Fruit fly (Drosophila melanogaster) whole organism, prepupa: ENCODE data around the gene P5CDh1.

Experiments
- Blimp-1 ChIP-seq: fragments of 200-800 bp; sonication (Bioruptor generic); optimal IDR thresholded peaks from 3 replicates; lab custom pipeline; 2017; ENCODE audit warnings: missing biosample characterization, missing genetic modification characterization, mild to moderate bottlenecking, moderate library complexity, missing genetic modification reagents
- CG10631 ChIP-seq: fragments of 200-800 bp; sonication (Bioruptor generic); optimal IDR thresholded peaks from 2 replicates; lab custom pipeline; 2016; ENCODE audit warnings: missing biosample characterization, missing genetic modification characterization
- CG11762 ChIP-seq: fragments of 200-800 bp; sonication (Bioruptor generic); optimal IDR thresholded peaks from 3 replicates; lab custom pipeline; 2016; ENCODE audit warnings: missing biosample characterization, missing genetic modification characterization; ENCODE audit not compliant: insufficient read depth
- CG11902 ChIP-seq: fragments of 200-800 bp; sonication (Bioruptor generic); optimal IDR thresholded peaks from 3 replicates; lab custom pipeline; 2016; ENCODE audit warnings: missing biosample characterization, missing genetic modification characterization
- CG15336 ChIP-seq: fragments of 200-800 bp; sonication (Bioruptor generic); IDR thresholded peaks from 2 replicates; pipeline ENCODE4 v1.3.6; 2022; ENCODE audit warnings: missing biosample characterization, missing genetic modification characterization
- CG1621 ChIP-seq: fragments of 200-800 bp; sonication (Bioruptor generic); optimal IDR thresholded peaks from 3 replicates; lab custom pipeline; 2018; ENCODE audit warnings: missing biosample characterization, mild to moderate bottlenecking, missing genetic modification characterization
- CG3032 ChIP-seq: fragments of 200-800 bp; optimal IDR thresholded peaks from 2 replicates; lab custom pipeline; 2019; ENCODE audit warnings: missing biosample characterization, mild to moderate bottlenecking, missing genetic modification characterization, moderate library complexity
- CG31627 ChIP-seq: fragments of 200-800 bp; sonication (Bioruptor generic); optimal IDR thresholded peaks from 3 replicates; lab custom pipeline; 2016; ENCODE audit warnings: missing biosample characterization, missing genetic modification characterization
- CG32006 ChIP-seq: fragments of 200-800 bp; sonication (Bioruptor generic); optimal IDR thresholded peaks from 3 replicates; lab custom pipeline; 2017; ENCODE audit warnings: missing biosample characterization, mild to moderate bottlenecking, missing genetic modification characterization
- CG3919 ChIP-seq: fragments of 200-800 bp; sonication (Bioruptor generic); optimal IDR thresholded peaks from 3 replicates; lab custom pipeline; 2016; ENCODE audit warnings: missing biosample characterization, missing genetic modification characterization
- CG6163 ChIP-seq: fragments of 200-800 bp; sonication (Bioruptor generic); IDR thresholded peaks from 3 replicates; pipeline ENCODE4 v1.3.6; 2022; ENCODE audit warnings: missing biosample characterization, missing genetic modification characterization
- CG6276 ChIP-seq: fragments of 200-800 bp; sonication (Bioruptor generic); optimal IDR thresholded peaks from 2 replicates; lab custom pipeline; 2017; ENCODE audit warnings: missing biosample characterization, mild to moderate bottlenecking, missing genetic modification characterization
- CG6792 ChIP-seq: fragments of 200-800 bp; sonication (Bioruptor generic); optimal IDR thresholded peaks from 3 replicates; lab custom pipeline; 2016; ENCODE audit warnings: missing biosample characterization, missing genetic modification characterization
- CG6808 ChIP-seq: fragments of 200-800 bp; sonication (Bioruptor generic); optimal IDR thresholded peaks from 3 replicates; lab custom pipeline; 2017; ENCODE audit warnings: missing biosample characterization, missing genetic modification characterization, mild to moderate bottlenecking, moderate library complexity, missing genetic modification reagents
- CG6854 ChIP-seq: fragments of 200-800 bp; sonication (Bioruptor generic); optimal IDR thresholded peaks from 2 replicates; lab custom pipeline; 2017; ENCODE audit warnings: missing biosample characterization, mild to moderate bottlenecking, missing genetic modification characterization
- CG7368 ChIP-seq: fragments of 200-800 bp; sonication (Bioruptor generic); optimal IDR thresholded peaks from 3 replicates; lab custom pipeline; 2016; ENCODE audit warnings: missing biosample characterization, missing genetic modification characterization
- CG8319 ChIP-seq: fragments of 200-800 bp; sonication (Bioruptor generic); optimal IDR thresholded peaks from 3 replicates; lab custom pipeline; 2016; ENCODE audit warnings: missing biosample characterization, missing genetic modification characterization
- CG8632 ChIP-seq: fragments of 200-800 bp; sonication (Bioruptor generic); optimal IDR thresholded peaks from 3 replicates; lab custom pipeline; 2016; ENCODE audit warnings: missing biosample characterization, missing genetic modification characterization
- CG9139 ChIP-seq: fragments of 200-800 bp; sonication (Bioruptor generic); optimal IDR thresholded peaks from 3 replicates; lab custom pipeline; 2017; ENCODE audit warnings: missing biosample characterization, mild to moderate bottlenecking, missing genetic modification characterization
- Eip75B ChIP-seq: fragments of 200-800 bp; sonication (Bioruptor generic); optimal IDR thresholded peaks from 3 replicates; lab custom pipeline; 2016; ENCODE audit warnings: missing biosample characterization, missing genetic modification characterization
- Eip78C ChIP-seq: fragments of 200-800 bp; sonication (Bioruptor generic); peaks from one replicate; lab custom pipeline; 2016; ENCODE audit warnings: missing biosample characterization, missing genetic modification characterization
- Eip93F ChIP-seq: fragments of 200-800 bp; sonication (Bioruptor generic); optimal IDR thresholded peaks from 2 replicates; lab custom pipeline; 2016; ENCODE audit warnings: missing biosample characterization, mild to moderate bottlenecking, missing genetic modification characterization
- Ets96B ChIP-seq: fragments of 200-800 bp; optimal IDR thresholded peaks from 2 replicates; lab custom pipeline; 2019; ENCODE audit warnings: missing biosample characterization, mild to moderate bottlenecking, missing genetic modification characterization, moderate library complexity
- Gug ChIP-seq: fragments of 200-800 bp; sonication (Bioruptor generic); IDR thresholded peaks from 2 replicates; pipeline ENCODE4 v1.3.6; 2022; ENCODE audit warnings: missing biosample characterization, missing genetic modification characterization
- Hr38 ChIP-seq: sonication (Bioruptor generic); optimal IDR thresholded peaks from 2 replicates; lab custom pipeline; 2016; ENCODE audit warnings: missing biosample characterization, missing genetic modification characterization
- Hr39 ChIP-seq: fragments of 200-800 bp; sonication (Bioruptor generic); optimal IDR thresholded peaks from 2 replicates; lab custom pipeline; 2016; ENCODE audit warnings: missing biosample characterization, missing genetic modification characterization
- Met ChIP-seq: fragments of 200-800 bp; sonication (Bioruptor generic); optimal IDR thresholded peaks from 3 replicates; lab custom pipeline; 2016; ENCODE audit warnings: missing biosample characterization, missing genetic modification characterization
- OdsH ChIP-seq: fragments of 200-800 bp; sonication (Bioruptor generic); optimal IDR thresholded peaks from 3 replicates; lab custom pipeline; 2016; ENCODE audit warnings: missing biosample characterization, missing genetic modification characterization
- Sox102F ChIP-seq: fragments of 200-800 bp; sonication (Bioruptor generic); optimal IDR thresholded peaks from 2 replicates; lab custom pipeline; 2016; ENCODE audit warnings: missing biosample characterization, mild to moderate bottlenecking, missing genetic modification characterization
- Sox14 ChIP-seq: fragments of 200-800 bp; sonication (Bioruptor generic); optimal IDR thresholded peaks from 3 replicates; lab custom pipeline; 2016; ENCODE audit warnings: missing biosample characterization, missing genetic modification characterization
- Sox15 ChIP-seq: fragments of 200-800 bp; sonication (Bioruptor generic); optimal IDR thresholded peaks from 3 replicates; lab custom pipeline; 2016; ENCODE audit warnings: missing biosample characterization, missing genetic modification characterization
- achi ChIP-seq: fragments of 200-800 bp; sonication (Bioruptor generic); optimal IDR thresholded peaks from 3 replicates; lab custom pipeline; 2016; ENCODE audit warnings: missing biosample characterization, missing genetic modification characterization
- cyc ChIP-seq: fragments of 200-800 bp; sonication (Bioruptor generic); optimal IDR thresholded peaks from 3 replicates; lab custom pipeline; 2016; ENCODE audit warnings: missing biosample characterization, missing genetic modification characterization
- dac ChIP-seq: fragments of 200-800 bp; sonication (Bioruptor generic); optimal IDR thresholded peaks from 2 replicates; lab custom pipeline; 2017; ENCODE audit warnings: missing biosample characterization, mild to moderate bottlenecking, missing genetic modification characterization
- dsx ChIP-seq: fragments of 200-800 bp; optimal IDR thresholded peaks from 3 replicates; lab custom pipeline; 2019; ENCODE audit warnings: missing biosample characterization, mild to moderate bottlenecking, missing genetic modification characterization, moderate library complexity; ENCODE audit not compliant: poor library complexity, severe bottlenecking
- esn ChIP-seq: fragments of 200-800 bp; sonication (Bioruptor generic); optimal IDR thresholded peaks from 2 replicates; lab custom pipeline; 2016; ENCODE audit warnings: missing biosample characterization, mild to moderate bottlenecking, missing genetic modification characterization, moderate library complexity
- fd59A ChIP-seq: fragments of 200-800 bp; sonication (Bioruptor generic); optimal IDR thresholded peaks from 2 replicates; lab custom pipeline; 2017; ENCODE audit warnings: missing biosample characterization, mild to moderate bottlenecking, missing genetic modification characterization, missing genetic modification reagents
- fd85E ChIP-seq: fragments of 200-800 bp; sonication (Bioruptor generic); optimal IDR thresholded peaks from 3 replicates; lab custom pipeline; 2016; ENCODE audit warnings: missing biosample characterization, missing genetic modification characterization
- lz ChIP-seq: fragments of 200-800 bp; sonication (Bioruptor generic); optimal IDR thresholded peaks from 3 replicates; lab custom pipeline; 2016; ENCODE audit warnings: missing biosample characterization, missing genetic modification characterization
- net ChIP-seq: fragments of 200-800 bp; sonication (Bioruptor generic); optimal IDR thresholded peaks from 3 replicates; lab custom pipeline; 2016; ENCODE audit warnings: missing biosample characterization, missing genetic modification characterization
- pdm3 ChIP-seq: fragments of 200-800 bp; sonication (Bioruptor generic); optimal IDR thresholded peaks from 3 replicates; lab custom pipeline; 2016; ENCODE audit warnings: missing biosample characterization, missing genetic modification characterization
- salr ChIP-seq, 2 experiments: fragments of 200-800 bp; sonication (Bioruptor generic); optimal IDR thresholded peaks; 3 replicates each; lab custom pipeline; 2016 to 2018; ENCODE audit warnings: missing biosample characterization in 2 of 2, missing genetic modification characterization in 2 of 2, mild to moderate bottlenecking in 1 of 2
- ss ChIP-seq, 2 experiments: fragments of 200-800 bp; sonication (Bioruptor generic); optimal IDR thresholded peaks; 2 replicates in 1 of 2; 3 replicates in 1 of 2; lab custom pipeline; 2017 to 2018; ENCODE audit warnings: mild to moderate bottlenecking in 2 of 2, missing biosample characterization in 2 of 2, missing genetic modification characterization in 2 of 2, moderate library complexity in 1 of 2
- svp ChIP-seq: fragments of 200-800 bp; sonication (Bioruptor generic); peaks from one replicate; lab custom pipeline; 2016; ENCODE audit warnings: missing biosample characterization, missing genetic modification characterization
- topi ChIP-seq: fragments of 200-800 bp; sonication (Bioruptor generic); optimal IDR thresholded peaks from 3 replicates; lab custom pipeline; 2016; ENCODE audit warnings: missing biosample characterization, missing genetic modification characterization
- vri ChIP-seq: fragments of 200-800 bp; sonication (Bioruptor generic); optimal IDR thresholded peaks from 3 replicates; lab custom pipeline; 2016; ENCODE audit warnings: missing biosample characterization, mild to moderate bottlenecking, missing genetic modification characterization

The P5CDh1 gene

dm6 chr3L:21824725-21825353 lies 16.3 kb downstream of the P5CDh1 start, which contains the start of gene eIF2A:
Gene eIF2A, plus strand, starts transcription at chr3L:21824740.
- TF ChIP-seq CG11902 (GFP tag; lab: Kevin White, UChicago) (no peak), CG6792 (GFP tag; lab: Kevin White, UChicago) (peak; percentile 32), Hr39 (GFP tag; lab: Kevin White, UChicago) (peak; percentile 34), CG7368 (GFP tag; lab: Kevin White, UChicago) (peak; percentile 12), CG31627 (GFP tag; lab: Kevin White, UChicago) (peak; percentile 57), CG32006 (no peak), Met (GFP tag; lab: Kevin White, UChicago) (no peak), CG1621 (peak; percentile 23), svp (GFP tag; lab: Kevin White, UChicago) (peak; percentile 85), CG6854 (GFP tag; lab: Kevin White, UChicago) (no peak), Sox14 (GFP tag; lab: Kevin White, UChicago) (peak; percentile 85), achi (GFP tag; lab: Kevin White, UChicago) (peak; percentile 1), CG9139 (GFP tag; lab: Kevin White, UChicago) (no peak), lz (GFP tag; lab: Kevin White, UChicago) (peak; percentile 60), CG3919 (GFP tag; lab: Kevin White, UChicago) (peak; percentile 63), topi (peak; percentile 51), fd85E (no peak), CG6163 (GFP tag; lab: Robert Waterston, UW) (no peak), cyc (GFP tag; lab: Kevin White, UChicago) (peak; percentile 44), Eip75B (GFP tag; lab: Kevin White, UChicago) (peak; percentile 38), CG15336 (peak; percentile 39; the same call in 1 of the 2 replicates), Eip78C (GFP tag; lab: Kevin White, UChicago) (peak; percentile 60), CG8319 (GFP tag; lab: Kevin White, UChicago) (peak; percentile 99), CG3032 (tag; lab: Kevin White, UChicago) (peak; percentile 37), Eip93F (GFP tag; lab: Kevin White, UChicago) (no peak), dac (no peak), Sox15 (GFP tag; lab: Kevin White, UChicago) (no peak), OdsH (GFP tag; lab: Kevin White, UChicago) (peak; percentile 30), Hr38 (no peak), esn (peak; percentile 71), ss (GFP tag; optimal IDR thresholded peaks at IDR 0.05; lab: Kevin White, UChicago) (peak in 1 of 2 experiments; percentile 46), dsx (GFP tag; lab: Kevin White, UChicago) (peak; percentile 10)

- TF ChIP-seq Eip75B (GFP tag; lab: Kevin White, UChicago) (no peak), CG6792 (GFP tag; lab: Kevin White, UChicago) (no peak), net (no peak), Ets96B (tag; lab: Kevin White, UChicago) (no peak), CG6808 (GFP tag; lab: Kevin White, UChicago) (no peak), Gug (GFP tag; lab: Robert Waterston, UW) (no peak), CG8319 (GFP tag; lab: Kevin White, UChicago) (no peak), CG10631 (GFP tag; lab: Kevin White, UChicago) (no peak), svp (GFP tag; lab: Kevin White, UChicago) (peak; percentile 30), Eip78C (GFP tag; lab: Kevin White, UChicago) (peak; percentile 62), CG6854 (GFP tag; lab: Kevin White, UChicago) (no peak), fd59A (GFP tag; lab: Kevin White, UChicago) (no peak), dsx (GFP tag; lab: Kevin White, UChicago) (no peak), salr (GFP tag; optimal IDR thresholded peaks at IDR 0.05; lab: Kevin White, UChicago) (no peak), vri (GFP tag; lab: Kevin White, UChicago) (no peak), CG7368 (GFP tag; lab: Kevin White, UChicago) (no peak), CG9139 (GFP tag; lab: Kevin White, UChicago) (no peak), fd85E (no peak), ss (GFP tag; optimal IDR thresholded peaks at IDR 0.05; lab: Kevin White, UChicago) (peak in 1 of 2 experiments; percentile 1), esn (peak; percentile 16), CG11762 (GFP tag; lab: Kevin White, UChicago) (no peak), achi (GFP tag; lab: Kevin White, UChicago) (no peak), Hr39 (GFP tag; lab: Kevin White, UChicago) (no peak), Sox14 (GFP tag; lab: Kevin White, UChicago) (peak; percentile 7), pdm3 (no peak), Blimp-1 (GFP tag; lab: Kevin White, UChicago) (no peak), Met (GFP tag; lab: Kevin White, UChicago) (no peak), CG8632 (GFP tag; lab: Kevin White, UChicago) (no peak), Sox102F (GFP tag; lab: Kevin White, UChicago) (no peak), CG6276 (GFP tag; lab: Kevin White, UChicago) (no peak)
Measured at dm6 chr3L:21823236-21823635, 17.9 kb downstream of the P5CDh1 start, which contains the start of gene CG7407. Gene CG7407, plus strand, starts transcription at chr3L:21823461.
